Fruit fly (Drosophila melanogaster) whole organism, prepupa: ENCODE data around the gene sog.

Experiments used
- CG10631 ChIP-seq: fragments of 200-800 bp; sonication (Bioruptor generic); optimal IDR thresholded peaks from 2 replicates; lab custom pipeline; 2016; ENCODE audit warnings: missing biosample characterization, missing genetic modification characterization
- CG10669 ChIP-seq: fragments of 200-800 bp; sonication (Bioruptor generic); optimal IDR thresholded peaks from 3 replicates; lab custom pipeline; 2018; ENCODE audit warnings: missing biosample characterization, mild to moderate bottlenecking, missing genetic modification characterization, moderate library complexity
- CG11294 ChIP-seq: fragments of 200-800 bp; sonication (Bioruptor generic); IDR thresholded peaks from 2 replicates; pipeline ENCODE4 v1.3.6; 2022; ENCODE audit warnings: missing biosample characterization, missing genetic modification characterization
- CG11762 ChIP-seq: fragments of 200-800 bp; sonication (Bioruptor generic); optimal IDR thresholded peaks from 3 replicates; lab custom pipeline; 2016; ENCODE audit warnings: missing biosample characterization, missing genetic modification characterization; ENCODE audit not compliant: insufficient read depth
- CG11902 ChIP-seq: fragments of 200-800 bp; sonication (Bioruptor generic); optimal IDR thresholded peaks from 3 replicates; lab custom pipeline; 2016; ENCODE audit warnings: missing biosample characterization, missing genetic modification characterization
- CG15336 ChIP-seq: fragments of 200-800 bp; sonication (Bioruptor generic); IDR thresholded peaks from 2 replicates; pipeline ENCODE4 v1.3.6; 2022; ENCODE audit warnings: missing biosample characterization, missing genetic modification characterization
- CG3032 ChIP-seq: fragments of 200-800 bp; optimal IDR thresholded peaks from 2 replicates; lab custom pipeline; 2019; ENCODE audit warnings: missing biosample characterization, mild to moderate bottlenecking, missing genetic modification characterization, moderate library complexity
- CG31627 ChIP-seq: fragments of 200-800 bp; sonication (Bioruptor generic); optimal IDR thresholded peaks from 3 replicates; lab custom pipeline; 2016; ENCODE audit warnings: missing biosample characterization, missing genetic modification characterization
- CG32006 ChIP-seq: fragments of 200-800 bp; sonication (Bioruptor generic); optimal IDR thresholded peaks from 3 replicates; lab custom pipeline; 2017; ENCODE audit warnings: missing biosample characterization, mild to moderate bottlenecking, missing genetic modification characterization
- CG34406 ChIP-seq: fragments of 200-800 bp; sonication (Bioruptor generic); optimal IDR thresholded peaks from 3 replicates; lab custom pipeline; 2016; ENCODE audit warnings: missing biosample characterization, missing genetic modification characterization
- CG3919 ChIP-seq: fragments of 200-800 bp; sonication (Bioruptor generic); optimal IDR thresholded peaks from 3 replicates; lab custom pipeline; 2016; ENCODE audit warnings: missing biosample characterization, missing genetic modification characterization
- CG4318 ChIP-seq: fragments of 200-800 bp; sonication (Bioruptor generic); optimal IDR thresholded peaks from 3 replicates; lab custom pipeline; 2017; ENCODE audit warnings: missing biosample characterization, mild to moderate bottlenecking, missing genetic modification characterization
- CG6163 ChIP-seq: fragments of 200-800 bp; sonication (Bioruptor generic); IDR thresholded peaks from 3 replicates; pipeline ENCODE4 v1.3.6; 2022; ENCODE audit warnings: missing biosample characterization, missing genetic modification characterization
- CG6276 ChIP-seq: fragments of 200-800 bp; sonication (Bioruptor generic); optimal IDR thresholded peaks from 2 replicates; lab custom pipeline; 2017; ENCODE audit warnings: missing biosample characterization, mild to moderate bottlenecking, missing genetic modification characterization
- CG6792 ChIP-seq: fragments of 200-800 bp; sonication (Bioruptor generic); optimal IDR thresholded peaks from 3 replicates; lab custom pipeline; 2016; ENCODE audit warnings: missing biosample characterization, missing genetic modification characterization
- CG6854 ChIP-seq: fragments of 200-800 bp; sonication (Bioruptor generic); optimal IDR thresholded peaks from 2 replicates; lab custom pipeline; 2017; ENCODE audit warnings: missing biosample characterization, mild to moderate bottlenecking, missing genetic modification characterization
- CG8119 ChIP-seq: fragments of 200-800 bp; sonication (Bioruptor generic); IDR thresholded peaks from 3 replicates; pipeline ENCODE4 v1.3.6; 2022; ENCODE audit warnings: missing biosample characterization, missing genetic modification characterization
- CG8319 ChIP-seq: fragments of 200-800 bp; sonication (Bioruptor generic); optimal IDR thresholded peaks from 3 replicates; lab custom pipeline; 2016; ENCODE audit warnings: missing biosample characterization, missing genetic modification characterization
- CG9139 ChIP-seq: fragments of 200-800 bp; sonication (Bioruptor generic); optimal IDR thresholded peaks from 3 replicates; lab custom pipeline; 2017; ENCODE audit warnings: missing biosample characterization, mild to moderate bottlenecking, missing genetic modification characterization
- Eip78C ChIP-seq: fragments of 200-800 bp; sonication (Bioruptor generic); peaks from one replicate; lab custom pipeline; 2016; ENCODE audit warnings: missing biosample characterization, missing genetic modification characterization
- Eip93F ChIP-seq: fragments of 200-800 bp; sonication (Bioruptor generic); optimal IDR thresholded peaks from 2 replicates; lab custom pipeline; 2016; ENCODE audit warnings: missing biosample characterization, mild to moderate bottlenecking, missing genetic modification characterization
- Ets96B ChIP-seq: fragments of 200-800 bp; optimal IDR thresholded peaks from 2 replicates; lab custom pipeline; 2019; ENCODE audit warnings: missing biosample characterization, mild to moderate bottlenecking, missing genetic modification characterization, moderate library complexity
- Gug ChIP-seq: fragments of 200-800 bp; sonication (Bioruptor generic); IDR thresholded peaks from 2 replicates; pipeline ENCODE4 v1.3.6; 2022; ENCODE audit warnings: missing biosample characterization, missing genetic modification characterization
- Hr38 ChIP-seq: sonication (Bioruptor generic); optimal IDR thresholded peaks from 2 replicates; lab custom pipeline; 2016; ENCODE audit warnings: missing biosample characterization, missing genetic modification characterization
- Hr39 ChIP-seq: fragments of 200-800 bp; sonication (Bioruptor generic); optimal IDR thresholded peaks from 2 replicates; lab custom pipeline; 2016; ENCODE audit warnings: missing biosample characterization, missing genetic modification characterization
- Hr4 ChIP-seq: fragments of 200-800 bp; sonication (Bioruptor generic); optimal IDR thresholded peaks from 3 replicates; lab custom pipeline; 2016; ENCODE audit warnings: missing biosample characterization, missing genetic modification characterization
- Lpt ChIP-seq: fragments of 200-800 bp; sonication (Bioruptor generic); optimal IDR thresholded peaks from 3 replicates; lab custom pipeline; 2016; ENCODE audit warnings: missing biosample characterization, missing genetic modification characterization
- Met ChIP-seq: fragments of 200-800 bp; sonication (Bioruptor generic); optimal IDR thresholded peaks from 3 replicates; lab custom pipeline; 2016; ENCODE audit warnings: missing biosample characterization, missing genetic modification characterization
- OdsH ChIP-seq: fragments of 200-800 bp; sonication (Bioruptor generic); optimal IDR thresholded peaks from 3 replicates; lab custom pipeline; 2016; ENCODE audit warnings: missing biosample characterization, missing genetic modification characterization
- Smox ChIP-seq: fragments of 200-800 bp; sonication (Bioruptor generic); optimal IDR thresholded peaks from 3 replicates; lab custom pipeline; 2016; ENCODE audit warnings: missing biosample characterization, missing genetic modification characterization
- Sox102F ChIP-seq: fragments of 200-800 bp; sonication (Bioruptor generic); optimal IDR thresholded peaks from 2 replicates; lab custom pipeline; 2016; ENCODE audit warnings: missing biosample characterization, mild to moderate bottlenecking, missing genetic modification characterization
- Sox14 ChIP-seq: fragments of 200-800 bp; sonication (Bioruptor generic); optimal IDR thresholded peaks from 3 replicates; lab custom pipeline; 2016; ENCODE audit warnings: missing biosample characterization, missing genetic modification characterization
- Sox15 ChIP-seq: fragments of 200-800 bp; sonication (Bioruptor generic); optimal IDR thresholded peaks from 3 replicates; lab custom pipeline; 2016; ENCODE audit warnings: missing biosample characterization, missing genetic modification characterization
- achi ChIP-seq: fragments of 200-800 bp; sonication (Bioruptor generic); optimal IDR thresholded peaks from 3 replicates; lab custom pipeline; 2016; ENCODE audit warnings: missing biosample characterization, missing genetic modification characterization
- dac ChIP-seq: fragments of 200-800 bp; sonication (Bioruptor generic); optimal IDR thresholded peaks from 2 replicates; lab custom pipeline; 2017; ENCODE audit warnings: missing biosample characterization, mild to moderate bottlenecking, missing genetic modification characterization
- dsx ChIP-seq: fragments of 200-800 bp; optimal IDR thresholded peaks from 3 replicates; lab custom pipeline; 2019; ENCODE audit warnings: missing biosample characterization, mild to moderate bottlenecking, missing genetic modification characterization, moderate library complexity; ENCODE audit not compliant: poor library complexity, severe bottlenecking
- eg ChIP-seq: fragments of 200-800 bp; sonication (Bioruptor generic); IDR thresholded peaks from 3 replicates; pipeline ENCODE4 v1.3.6; 2022; ENCODE audit warnings: missing biosample characterization, missing genetic modification characterization
- esn ChIP-seq: fragments of 200-800 bp; sonication (Bioruptor generic); optimal IDR thresholded peaks from 2 replicates; lab custom pipeline; 2016; ENCODE audit warnings: missing biosample characterization, mild to moderate bottlenecking, missing genetic modification characterization, moderate library complexity
- fd59A ChIP-seq: fragments of 200-800 bp; sonication (Bioruptor generic); optimal IDR thresholded peaks from 2 replicates; lab custom pipeline; 2017; ENCODE audit warnings: missing biosample characterization, mild to moderate bottlenecking, missing genetic modification characterization, missing genetic modification reagents
- lz ChIP-seq: fragments of 200-800 bp; sonication (Bioruptor generic); optimal IDR thresholded peaks from 3 replicates; lab custom pipeline; 2016; ENCODE audit warnings: missing biosample characterization, missing genetic modification characterization
- net ChIP-seq: fragments of 200-800 bp; sonication (Bioruptor generic); optimal IDR thresholded peaks from 3 replicates; lab custom pipeline; 2016; ENCODE audit warnings: missing biosample characterization, missing genetic modification characterization
- pdm3 ChIP-seq: fragments of 200-800 bp; sonication (Bioruptor generic); optimal IDR thresholded peaks from 3 replicates; lab custom pipeline; 2016; ENCODE audit warnings: missing biosample characterization, missing genetic modification characterization
- salr ChIP-seq, 2 experiments: fragments of 200-800 bp; sonication (Bioruptor generic); optimal IDR thresholded peaks; 3 replicates each; lab custom pipeline; 2016 to 2018; ENCODE audit warnings: missing biosample characterization in 2 of 2, missing genetic modification characterization in 2 of 2, mild to moderate bottlenecking in 1 of 2
- spab ChIP-seq: fragments of 200-800 bp; sonication (Bioruptor generic); optimal IDR thresholded peaks from 2 replicates; lab custom pipeline; 2017; ENCODE audit warnings: missing biosample characterization, mild to moderate bottlenecking, missing genetic modification characterization, missing genetic modification reagents
- ss ChIP-seq, 2 experiments: fragments of 200-800 bp; sonication (Bioruptor generic); optimal IDR thresholded peaks; 2 replicates in 1 of 2; 3 replicates in 1 of 2; lab custom pipeline; 2017 to 2018; ENCODE audit warnings: mild to moderate bottlenecking in 2 of 2, missing biosample characterization in 2 of 2, missing genetic modification characterization in 2 of 2, moderate library complexity in 1 of 2
- topi ChIP-seq: fragments of 200-800 bp; sonication (Bioruptor generic); optimal IDR thresholded peaks from 3 replicates; lab custom pipeline; 2016; ENCODE audit warnings: missing biosample characterization, missing genetic modification characterization
- vri ChIP-seq: fragments of 200-800 bp; sonication (Bioruptor generic); optimal IDR thresholded peaks from 3 replicates; lab custom pipeline; 2016; ENCODE audit warnings: missing biosample characterization, mild to moderate bottlenecking, missing genetic modification characterization

sog gene

dm6 chrX:15618953-15619630, 14.1 kb downstream of the sog start (continued):
- TF ChIP-seq lz (GFP tag; lab: Kevin White, UChicago) (no peak), OdsH (peak; percentile 23), CG11294 (0 out of 2 replicates have a peak, but pooled peaks have one; percentile 18), Lpt (no peak), Hr38 (no peak), esn (GFP tag; lab: Kevin White, UChicago) (peak; percentile 23), Hr4 (GFP tag; lab: Kevin White, UChicago) (peak; percentile 13), pdm3 (GFP tag; lab: Kevin White, UChicago) (peak; percentile 16), CG6792 (GFP tag; lab: Kevin White, UChicago) (peak; percentile 31), Eip78C (peak; percentile 37), CG32006 (peak; percentile 57), Hr39 (GFP tag; lab: Kevin White, UChicago) (peak; percentile 31), CG6854 (no peak), dsx (GFP tag; lab: Kevin White, UChicago) (no peak), dac (no peak), eg (GFP tag; lab: Robert Waterston, UW) (peak; percentile 72), ss (GFP tag; optimal IDR thresholded peaks at IDR 0.05; lab: Kevin White, UChicago) (no peak), vri (GFP tag; lab: Kevin White, UChicago) (no peak), CG15336 (GFP tag; lab: Robert Waterston, UW) (peak; percentile 38; the same call in 1 of the 2 replicates), Sox15 (peak; percentile 11), Eip93F (GFP tag; lab: Kevin White, UChicago) (no peak), topi (GFP tag; lab: Kevin White, UChicago) (peak; percentile 8), Sox14 (GFP tag; lab: Kevin White, UChicago) (no peak), CG11902 (GFP tag; lab: Kevin White, UChicago) (peak; percentile 2), CG34406 (GFP tag; lab: Kevin White, UChicago) (peak; percentile 11)

DNA sequence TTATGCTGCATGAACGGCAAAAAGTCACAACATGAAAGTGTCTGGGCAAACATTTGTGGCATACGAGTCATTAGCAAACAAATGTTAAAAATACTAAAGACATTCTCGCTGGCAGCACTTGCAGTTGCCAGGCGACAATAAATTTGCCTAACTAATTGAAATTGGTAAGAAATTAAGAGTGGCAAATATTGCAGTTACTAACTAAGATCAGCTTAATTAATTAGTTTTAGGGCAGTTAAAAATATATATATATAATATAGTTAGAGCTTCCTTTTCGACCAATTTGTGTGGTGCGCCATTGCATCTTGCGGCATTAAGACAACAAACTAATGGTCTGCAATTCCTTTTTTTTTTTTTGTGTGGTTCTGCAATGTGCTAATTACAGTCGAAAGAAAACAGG, 15.3 kb downstream of the sog start:
- TF ChIP-seq fd59A (peak; percentile 18), Gug (peak; percentile 73), CG3032 (no peak), CG6276 (GFP tag; lab: Kevin White, UChicago) (peak; percentile 66), Ets96B (tag; lab: Kevin White, UChicago) (peak; percentile 14), CG31627 (GFP tag; lab: Kevin White, UChicago) (no peak), CG6792 (GFP tag; lab: Kevin White, UChicago) (no peak), net (GFP tag; lab: Kevin White, UChicago) (peak; percentile 45), eg (GFP tag; lab: Robert Waterston, UW) (peak; percentile 88), achi (peak; percentile 69), CG10669 (GFP tag; lab: Kevin White, UChicago) (peak; percentile 6), Smox (GFP tag; lab: Kevin White, UChicago) (peak; percentile 35), CG15336 (GFP tag; lab: Robert Waterston, UW) (peak; percentile 80), Lpt (peak; percentile 6), CG11294 (0 out of 2 replicates have a peak, but pooled peaks have one; percentile 35), Eip78C (peak; percentile 79), CG3919 (GFP tag; lab: Kevin White, UChicago) (peak; percentile 47), Met (GFP tag; lab: Kevin White, UChicago) (peak; percentile 52), CG32006 (peak; percentile 69), CG8119 (GFP tag; lab: Robert Waterston, UW) (peak; percentile 82), CG9139 (GFP tag; lab: Kevin White, UChicago) (no peak), vri (GFP tag; lab: Kevin White, UChicago) (peak; percentile 2), CG4318 (GFP tag; lab: Kevin White, UChicago) (peak; percentile 3), pdm3 (GFP tag; lab: Kevin White, UChicago) (peak; percentile 47), CG8319 (GFP tag; lab: Kevin White, UChicago) (no peak), OdsH (peak; percentile 53), Sox102F (GFP tag; lab: Kevin White, UChicago) (peak; percentile 44), CG10631 (GFP tag; lab: Kevin White, UChicago) (peak; percentile 46), Sox15 (no peak), lz (GFP tag; lab: Kevin White, UChicago) (peak; percentile 17), salr (GFP tag; optimal IDR thresholded peaks at IDR 0.05; lab: Kevin White, UChicago) (no peak), CG6163 (GFP tag; lab: Robert Waterston, UW) (peak; percentile 87), CG34406 (GFP tag; lab: Kevin White, UChicago) (peak; percentile 19), spab (GFP tag; lab: Kevin White, UChicago) (no peak), Hr4 (GFP tag; lab: Kevin White, UChicago) (peak; percentile 49), CG11762 (no peak)
